Worm (Caenorhabditis elegans) whole organism, L1 larva: ENCODE results near the gene smr-1.

Experiments
- F16B12.6 ChIP-seq: fragments of 150-350 bp; optimal IDR thresholded peaks from 2 replicates; lab custom pipeline; 2014; ENCODE audit warnings: missing biosample characterization, missing genetic modification characterization
- Y116A8C.19 ChIP-seq: sonication (generic microtip); optimal IDR thresholded peaks from 2 replicates; lab custom pipeline; 2016; ENCODE audit warnings: missing compliant biosample characterization, missing genetic modification characterization, borderline replicate concordance
- aha-1 ChIP-seq: fragments of 150-350 bp; optimal IDR thresholded peaks from 2 replicates; lab custom pipeline; 2014; ENCODE audit warnings: missing biosample characterization, missing genetic modification characterization
- blmp-1 ChIP-seq: fragments of 150-350 bp; optimal IDR thresholded peaks from 2 replicates; lab custom pipeline; 2014; ENCODE audit warnings: missing biosample characterization, missing genetic modification characterization
- ces-1 ChIP-seq: fragments of 150-350 bp; optimal IDR thresholded peaks from 2 replicates; lab custom pipeline; 2014; ENCODE audit warnings: missing biosample characterization, missing genetic modification reagents, missing genetic modification characterization
- dpl-1 ChIP-seq, 3 experiments: fragments of 150-350 bp in 2 of 3; sonication (generic microtip) in 1 of 3; optimal IDR thresholded peaks; 2 replicates each; lab custom pipeline; 2014 to 2017; ENCODE audit warnings: missing biosample characterization in 3 of 3, missing genetic modification characterization in 3 of 3, missing genetic modification reagents in 3 of 3
- ets-5 ChIP-seq: fragments of 200-800 bp; sonication (Bioruptor generic); IDR thresholded peaks from 2 replicates; pipeline ENCODE4 v1.3.6; 2022; ENCODE audit warnings: missing genetic modification characterization, missing compliant biosample characterization
- fkh-4 ChIP-seq: sonication (generic microtip); optimal IDR thresholded peaks from 2 replicates; lab custom pipeline; 2016; ENCODE audit warnings: missing compliant biosample characterization, missing genetic modification characterization, borderline replicate concordance
- fkh-8 ChIP-seq: sonication (generic microtip); optimal IDR thresholded peaks from 2 replicates; lab custom pipeline; 2016; ENCODE audit warnings: mild to moderate bottlenecking, missing genetic modification characterization, missing compliant biosample characterization
- fos-1 ChIP-seq: fragments of 150-350 bp; optimal IDR thresholded peaks from 2 replicates; lab custom pipeline; 2014; ENCODE audit warnings: missing biosample characterization, missing genetic modification characterization
- grh-1 ChIP-seq: fragments of 200-800 bp; sonication (Bioruptor generic); IDR thresholded peaks from 2 replicates; pipeline ENCODE4 v1.3.6; 2022; ENCODE audit warnings: missing genetic modification reagents, missing genetic modification characterization, missing compliant biosample characterization
- hlh-17 ChIP-seq: fragments of 200-800 bp; sonication (Bioruptor generic); optimal IDR thresholded peaks from 2 replicates; lab custom pipeline; 2018; ENCODE audit warnings: missing genetic modification characterization, mild to moderate bottlenecking, missing compliant biosample characterization, moderate library complexity, borderline replicate concordance
- jun-1 ChIP-seq: fragments of 150-350 bp; optimal IDR thresholded peaks from 2 replicates; lab custom pipeline; 2014; ENCODE audit warnings: missing biosample characterization, missing genetic modification reagents, missing genetic modification characterization
- lin-13 ChIP-seq: fragments of 150-350 bp; optimal IDR thresholded peaks from 2 replicates; lab custom pipeline; 2014; ENCODE audit warnings: missing biosample characterization, missing genetic modification reagents, missing genetic modification characterization
- lin-15B ChIP-seq: fragments of 150-350 bp; sonication (generic microtip); optimal IDR thresholded peaks from 3 replicates; lab custom pipeline; 2014; ENCODE audit warnings: missing biosample characterization, missing genetic modification characterization
- lin-39 ChIP-seq: fragments of 150-350 bp; optimal IDR thresholded peaks from 2 replicates; lab custom pipeline; 2014; ENCODE audit warnings: missing biosample characterization, missing genetic modification reagents, missing genetic modification characterization
- mab-9 ChIP-seq: fragments of 200-800 bp; sonication (Bioruptor generic); IDR thresholded peaks from 2 replicates; pipeline ENCODE4 v1.3.6; 2022; ENCODE audit warnings: missing genetic modification reagents, missing genetic modification characterization, missing compliant biosample characterization
- mep-1 ChIP-seq: fragments of 150-350 bp; optimal IDR thresholded peaks from 2 replicates; lab custom pipeline; 2014; ENCODE audit warnings: missing biosample characterization, missing genetic modification characterization
- nhr-11 ChIP-seq: fragments of 150-350 bp; optimal IDR thresholded peaks from 2 replicates; lab custom pipeline; 2014; ENCODE audit warnings: missing biosample characterization, missing genetic modification characterization
- nhr-84 ChIP-seq: sonication (generic microtip); optimal IDR thresholded peaks from 2 replicates; lab custom pipeline; 2017; ENCODE audit warnings: missing biosample characterization, missing genetic modification characterization
- pqm-1 ChIP-seq: sonication (generic microtip); optimal IDR thresholded peaks from 3 replicates; lab custom pipeline; 2017; ENCODE audit warnings: missing biosample characterization, missing genetic modification characterization
- snpc-4 ChIP-seq: fragments of 150-350 bp; optimal IDR thresholded peaks from 2 replicates; lab custom pipeline; 2014; ENCODE audit warnings: missing biosample characterization, missing genetic modification characterization
- snu-23 ChIP-seq: sonication (generic microtip); optimal IDR thresholded peaks from 2 replicates; lab custom pipeline; 2016; ENCODE audit warnings: missing genetic modification characterization, missing compliant biosample characterization
- sptf-1 ChIP-seq: fragments of 150-350 bp; optimal IDR thresholded peaks from 2 replicates; lab custom pipeline; 2014; ENCODE audit warnings: missing biosample characterization, missing genetic modification characterization
- sup-37 ChIP-seq: fragments of 200-800 bp; sonication (Bioruptor generic); optimal IDR thresholded peaks from 2 replicates; lab custom pipeline; 2018; ENCODE audit warnings: mild to moderate bottlenecking, missing genetic modification characterization, missing compliant biosample characterization
- swsn-7 ChIP-seq: sonication (generic microtip); optimal IDR thresholded peaks from 2 replicates; lab custom pipeline; 2016; ENCODE audit warnings: missing genetic modification characterization, missing compliant biosample characterization
- tlp-1 ChIP-seq: fragments of 150-350 bp; optimal IDR thresholded peaks from 2 replicates; lab custom pipeline; 2014; ENCODE audit warnings: missing biosample characterization, missing genetic modification characterization
- unc-130 ChIP-seq: fragments of 150-350 bp; optimal IDR thresholded peaks from 2 replicates; lab custom pipeline; 2017; ENCODE audit warnings: missing biosample characterization, missing genetic modification characterization, inconsistent platforms
- unc-30 ChIP-seq: sonication (generic microtip); optimal IDR thresholded peaks from 2 replicates; lab custom pipeline; 2017; ENCODE audit warnings: missing biosample characterization, missing genetic modification characterization
- unc-62 ChIP-seq: fragments of 150-350 bp; optimal IDR thresholded peaks from 2 replicates; lab custom pipeline; 2014; ENCODE audit warnings: missing biosample characterization, missing genetic modification reagents, missing genetic modification characterization
- unc-98 ChIP-seq: fragments of 200-800 bp; sonication (Bioruptor generic); IDR thresholded peaks from 2 replicates; pipeline ENCODE4 v1.3.6; 2022; ENCODE audit warnings: missing genetic modification characterization, missing compliant biosample characterization
- vab-15 ChIP-seq: sonication (generic microtip); optimal IDR thresholded peaks from 2 replicates; lab custom pipeline; 2017; ENCODE audit warnings: missing genotype, mild to moderate bottlenecking, missing genetic modification characterization, missing compliant biosample characterization
- xbp-1 ChIP-seq: sonication (generic microtip); optimal IDR thresholded peaks from 2 replicates; lab custom pipeline; 2016; ENCODE audit warnings: missing genetic modification characterization, missing compliant biosample characterization
- ztf-11 ChIP-seq, 2 experiments: sonication (generic microtip); optimal IDR thresholded peaks; 2 replicates each; lab custom pipeline; 2016 to 2017; ENCODE audit warnings: missing genetic modification characterization in 2 of 2, missing biosample characterization in 1 of 2, missing compliant biosample characterization in 1 of 2

smr-1 gene

DNA sequence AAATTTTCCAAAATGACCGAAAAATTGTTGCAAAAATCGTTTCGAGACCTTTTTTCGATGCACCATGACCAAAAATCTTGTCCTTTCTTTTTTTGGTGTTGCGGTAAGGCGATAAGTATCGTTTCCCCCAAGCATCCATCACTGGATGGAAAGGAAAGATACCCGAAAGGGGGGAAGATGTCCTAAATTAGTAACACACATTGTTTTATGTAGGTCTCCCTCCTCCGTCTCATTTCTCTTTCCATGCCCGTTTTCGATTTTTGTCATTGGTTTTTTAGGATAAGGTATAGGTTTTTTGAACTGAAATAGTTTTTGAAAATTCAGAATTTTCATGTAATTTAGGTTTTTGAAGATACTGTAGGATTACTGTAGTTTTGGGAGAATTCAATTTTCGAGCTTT lies 6.5 kb downstream of the smr-1 start:
- TF ChIP-seq grh-1 (GFP tag; lab: Robert Waterston, UW) (no peak), blmp-1 (tag; lab: Kevin White, UChicago) (peak; percentile 96), sptf-1 (tag; lab: Kevin White, UChicago) (no peak), pqm-1 (tag; lab: Kevin White, UChicago) (no peak)

DNA sequence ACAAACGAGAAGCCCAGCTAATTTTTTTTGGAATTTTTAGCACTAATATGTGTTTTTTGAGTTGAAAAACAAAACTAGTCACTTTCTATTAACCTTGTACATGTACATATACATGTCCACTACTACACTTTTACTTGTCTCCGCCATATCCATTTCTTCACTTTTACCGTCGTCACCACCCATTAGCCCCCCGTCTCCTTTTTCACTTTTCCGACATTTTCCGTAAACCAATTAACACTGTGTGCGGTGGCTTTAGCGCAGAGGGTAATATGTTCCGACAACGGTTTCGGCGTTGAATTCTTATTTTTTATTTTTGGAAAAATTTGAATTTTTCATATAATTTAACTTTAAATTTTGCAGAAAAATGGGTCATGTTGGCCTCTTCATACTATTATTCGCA lies 8.7 kb downstream of the smr-1 start, which contains the start of gene cdh-12:
Gene cdh-12, plus strand, starts transcription at position 365 of the 400 bp plus-strand sequence.
- TF ChIP-seq blmp-1 (tag; lab: Kevin White, UChicago), result peak; percentile 97
- TF ChIP-seq hlh-17 (GFP tag; lab: Kevin White, UChicago), result no peak
- TF ChIP-seq, all 84 proteins: peak for 1

DNA sequence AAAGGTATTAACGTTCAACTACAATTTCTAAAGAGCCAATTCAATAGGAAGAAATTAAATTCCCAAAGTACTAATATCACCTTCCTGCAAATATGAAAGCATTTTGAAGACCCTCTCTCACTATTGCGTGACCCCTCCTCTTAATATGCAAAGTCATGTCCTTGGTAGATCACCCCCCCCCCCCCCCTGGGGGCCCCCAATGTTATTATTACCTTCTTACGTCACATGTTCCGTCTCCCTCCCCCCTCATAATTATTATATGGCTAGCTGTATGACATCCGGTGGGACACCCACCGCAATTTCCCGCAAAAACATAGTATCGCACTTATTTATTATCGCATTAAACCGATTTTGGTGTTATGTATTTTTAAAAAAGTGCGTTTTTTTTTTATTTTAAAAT lies 19.0 kb downstream of the smr-1 start:
- TF ChIP-seq nhr-84 (tag; lab: Kevin White, UChicago) (no peak), fkh-8 (peak; percentile 10), mab-9 (GFP tag; lab: Robert Waterston, UW) (no peak)
- TF ChIP-seq, all 84 proteins: peak for 1

DNA sequence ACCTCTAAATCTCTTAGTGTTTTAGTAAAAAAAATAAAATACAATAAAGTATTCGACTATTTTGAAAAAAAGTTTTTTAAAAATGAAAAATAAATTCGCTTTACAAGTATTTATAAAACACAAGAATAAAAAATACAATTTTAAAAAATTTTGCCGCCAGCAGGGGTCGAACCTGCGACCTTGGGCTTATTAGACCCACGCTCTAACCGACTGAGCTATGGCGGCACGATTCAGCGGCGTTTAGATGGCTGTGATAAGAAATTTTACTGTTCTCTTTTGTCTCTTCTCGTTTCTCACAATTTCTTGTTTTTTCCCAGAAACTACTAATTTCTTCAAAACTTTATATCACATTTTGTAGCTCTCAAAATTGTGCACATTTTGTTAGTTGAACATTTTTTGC lies 20.2 kb downstream of the smr-1 start:
- TF ChIP-seq ces-1 (GFP tag; lab: Kevin White, UChicago) (no peak), unc-98 (GFP tag; lab: Robert Waterston, UW) (no peak), nhr-84 (tag; lab: Kevin White, UChicago) (no peak), ztf-11 (tag; optimal IDR thresholded peaks at IDR 0.05; lab: Kevin White, UChicago) (no peak), unc-30 (tag; lab: Kevin White, UChicago) (no peak), swsn-7 (tag; lab: Kevin White, UChicago) (no peak), mab-9 (GFP tag; lab: Robert Waterston, UW) (no peak), ets-5 (GFP tag; lab: Robert Waterston, UW) (no peak), unc-130 (tag; lab: Kevin White, UChicago) (no peak), unc-62 (no peak), blmp-1 (tag; lab: Kevin White, UChicago) (no peak), fos-1 (tag; lab: Kevin White, UChicago) (no peak), aha-1 (tag; lab: Kevin White, UChicago) (no peak), Y116A8C.19 (tag; lab: Kevin White, UChicago) (no peak), F16B12.6 (no peak), tlp-1 (no peak), vab-15 (tag; lab: Kevin White, UChicago) (no peak)

DNA sequence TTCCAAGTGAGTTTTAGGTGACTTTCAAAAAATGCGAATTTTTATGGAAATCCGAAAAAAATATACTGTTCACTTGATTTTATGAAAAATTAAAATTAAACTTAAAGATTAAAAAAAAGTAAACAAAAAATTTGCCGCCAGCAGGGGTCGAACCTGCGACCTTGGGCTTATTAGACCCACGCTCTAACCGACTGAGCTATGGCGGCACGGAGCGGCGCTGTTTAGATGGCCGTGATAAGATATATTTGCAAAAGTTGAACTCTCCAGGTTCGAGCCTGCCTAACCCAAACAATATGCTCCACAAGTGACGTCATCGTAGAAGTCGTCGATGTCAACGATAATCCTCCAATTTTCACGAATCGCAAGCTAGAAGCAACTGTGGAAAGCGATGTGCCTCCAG lies 21.7 kb downstream of the smr-1 start:
- TF ChIP-seq lin-39 (tag; lab: Kevin White, UChicago) (no peak), xbp-1 (tag; lab: Kevin White, UChicago) (no peak), dpl-1 (GFP tag; optimal IDR thresholded peaks at IDR 0.05; lab: Kevin White, UChicago) (no peak), lin-13 (GFP tag; lab: Kevin White, UChicago) (no peak), Y116A8C.19 (tag; lab: Kevin White, UChicago) (no peak), unc-130 (tag; lab: Kevin White, UChicago) (no peak), lin-15B (tag; lab: Kevin White, UChicago) (no peak), fkh-8 (no peak), sup-37 (no peak), blmp-1 (tag; lab: Kevin White, UChicago) (no peak), snu-23 (GFP tag; lab: Kevin White, UChicago) (no peak), swsn-7 (tag; lab: Kevin White, UChicago) (no peak), snpc-4 (tag; lab: Kevin White, UChicago) (no peak), mep-1 (no peak), jun-1 (tag; lab: Kevin White, UChicago) (no peak), fkh-4 (tag; lab: Kevin White, UChicago) (no peak), nhr-11 (tag; lab: Kevin White, UChicago) (no peak)
